Worm (Caenorhabditis elegans) whole organism, L2 larva: ENCODE measurements around the gene srw-85.

Experiments
- C34F6.9 ChIP-seq: fragments of 150-350 bp; optimal IDR thresholded peaks from 2 replicates; lab custom pipeline; 2014; ENCODE audit warnings: missing biosample characterization, missing genetic modification characterization
- F13H6.1 ChIP-seq: sonication (generic microtip); optimal IDR thresholded peaks from 2 replicates; lab custom pipeline; 2016; ENCODE audit warnings: missing genetic modification characterization, missing compliant biosample characterization
- R02D3.7 ChIP-seq: fragments of 150-350 bp; optimal IDR thresholded peaks from 2 replicates; lab custom pipeline; 2014; ENCODE audit warnings: missing biosample characterization, missing genetic modification characterization
- blmp-1 ChIP-seq: sonication (generic microtip); optimal IDR thresholded peaks from 2 replicates; lab custom pipeline; 2017; ENCODE audit warnings: missing genetic modification characterization, mild to moderate bottlenecking, missing compliant biosample characterization, antibody characterized with exemption, moderate library complexity; ENCODE audit not compliant: insufficient read depth
- ceh-16 ChIP-seq: fragments of 150-350 bp; optimal IDR thresholded peaks from 2 replicates; lab custom pipeline; 2014; ENCODE audit warnings: missing biosample characterization, missing genetic modification characterization
- ceh-82 ChIP-seq: fragments of 150-350 bp; optimal IDR thresholded peaks from 2 replicates; lab custom pipeline; 2014; ENCODE audit warnings: missing biosample characterization, missing genetic modification characterization
- crh-2 ChIP-seq: sonication (generic microtip); optimal IDR thresholded peaks from 2 replicates; lab custom pipeline; 2017; ENCODE audit warnings: missing biosample characterization, missing genetic modification characterization
- egl-27 ChIP-seq: sonication (generic microtip); optimal IDR thresholded peaks from 3 replicates; lab custom pipeline; 2017; ENCODE audit warnings: missing biosample characterization, missing genetic modification reagents, missing genetic modification characterization
- elt-1 ChIP-seq: fragments of 150-350 bp; optimal IDR thresholded peaks from 2 replicates; lab custom pipeline; 2014; ENCODE audit warnings: missing biosample characterization, missing genetic modification characterization
- elt-3 ChIP-seq: sonication (generic microtip); optimal IDR thresholded peaks from 2 replicates; lab custom pipeline; 2017; ENCODE audit warnings: missing biosample characterization, missing genetic modification characterization
- fos-1 ChIP-seq: fragments of 150-350 bp; optimal IDR thresholded peaks from 2 replicates; lab custom pipeline; 2014; ENCODE audit warnings: missing biosample characterization, missing genetic modification characterization
- gmeb-1 ChIP-seq: fragments of 150-350 bp; optimal IDR thresholded peaks from 2 replicates; lab custom pipeline; 2014; ENCODE audit warnings: missing biosample characterization, missing genetic modification characterization
- lin-11 ChIP-seq: fragments of 150-350 bp; sonication (generic microtip); optimal IDR thresholded peaks from 2 replicates; lab custom pipeline; 2014; ENCODE audit warnings: missing biosample characterization, missing genetic modification characterization, inconsistent platforms, mixed read lengths
- lin-13 ChIP-seq: fragments of 150-350 bp; optimal IDR thresholded peaks from 2 replicates; lab custom pipeline; 2014; ENCODE audit warnings: missing biosample characterization, missing genetic modification reagents, missing genetic modification characterization
- lin-39 ChIP-seq: fragments of 150-350 bp; optimal IDR thresholded peaks from 2 replicates; lab custom pipeline; 2014; ENCODE audit warnings: missing biosample characterization, missing genetic modification reagents, missing genetic modification characterization
- mbf-1 ChIP-seq: sonication (generic microtip); optimal IDR thresholded peaks from 2 replicates; lab custom pipeline; 2017; ENCODE audit warnings: missing biosample characterization, missing genetic modification characterization
- mdl-1 ChIP-seq, 2 experiments: fragments of 150-350 bp in 1 of 2; sonication (generic microtip) in 1 of 2; optimal IDR thresholded peaks; 2 replicates each; lab custom pipeline; 2017; ENCODE audit warnings: missing biosample characterization in 2 of 2, missing genetic modification characterization in 2 of 2
- nhr-11 ChIP-seq: fragments of 150-350 bp; optimal IDR thresholded peaks from 2 replicates; lab custom pipeline; 2014; ENCODE audit warnings: missing biosample characterization, missing genetic modification characterization
- nhr-12 ChIP-seq: fragments of 150-350 bp; optimal IDR thresholded peaks from 2 replicates; lab custom pipeline; 2014; ENCODE audit warnings: missing biosample characterization, missing genetic modification characterization
- nhr-129 ChIP-seq: fragments of 150-350 bp; optimal IDR thresholded peaks from 2 replicates; lab custom pipeline; 2014; ENCODE audit warnings: missing biosample characterization, missing genetic modification characterization
- nhr-23 ChIP-seq: fragments of 150-350 bp; optimal IDR thresholded peaks from 2 replicates; lab custom pipeline; 2014; ENCODE audit warnings: missing biosample characterization, missing genetic modification reagents, missing genetic modification characterization
- nhr-237 ChIP-seq: fragments of 150-350 bp; optimal IDR thresholded peaks from 2 replicates; lab custom pipeline; 2014; ENCODE audit warnings: missing biosample characterization, missing genetic modification characterization
- nhr-25 ChIP-seq: fragments of 150-350 bp; sonication (generic microtip); optimal IDR thresholded peaks from 3 replicates; lab custom pipeline; 2014; ENCODE audit warnings: missing biosample characterization, missing genetic modification characterization
- nhr-6 ChIP-seq: fragments of 150-350 bp; optimal IDR thresholded peaks from 2 replicates; lab custom pipeline; 2014; ENCODE audit warnings: missing biosample characterization, missing genetic modification characterization
- peb-1 ChIP-seq: fragments of 150-350 bp; optimal IDR thresholded peaks from 2 replicates; lab custom pipeline; 2014; ENCODE audit warnings: missing biosample characterization, missing genetic modification characterization
- sem-4 ChIP-seq: fragments of 150-350 bp; optimal IDR thresholded peaks from 2 replicates; lab custom pipeline; 2014; ENCODE audit warnings: missing biosample characterization, missing genetic modification reagents, missing genetic modification characterization
- skn-1 ChIP-seq: sonication (generic microtip); optimal IDR thresholded peaks from 2 replicates; lab custom pipeline; 2017; ENCODE audit warnings: missing biosample characterization, missing genetic modification characterization
- sma-9 ChIP-seq, 2 experiments: fragments of 150-350 bp in 1 of 2; sonication (generic microtip) in 1 of 2; optimal IDR thresholded peaks; 2 replicates each; lab custom pipeline; 2014 to 2016; ENCODE audit warnings: missing genetic modification characterization in 2 of 2, mild to moderate bottlenecking in 1 of 2, missing biosample characterization in 1 of 2, missing compliant biosample characterization in 1 of 2, missing genetic modification reagents in 1 of 2, moderate library complexity in 1 of 2
- unc-39 ChIP-seq: fragments of 150-350 bp; optimal IDR thresholded peaks from 2 replicates; lab custom pipeline; 2014; ENCODE audit warnings: missing biosample characterization, missing genetic modification characterization
- unc-55 ChIP-seq: fragments of 150-350 bp; sonication (generic microtip); optimal IDR thresholded peaks from 3 replicates; lab custom pipeline; 2014; ENCODE audit warnings: missing biosample characterization, missing genetic modification reagents, missing genetic modification characterization
- zag-1 ChIP-seq: fragments of 150-350 bp; optimal IDR thresholded peaks from 2 replicates; lab custom pipeline; 2014; ENCODE audit warnings: missing biosample characterization, missing genetic modification characterization
- ztf-11 ChIP-seq: sonication (generic microtip); optimal IDR thresholded peaks from 2 replicates; lab custom pipeline; 2017; ENCODE audit warnings: missing biosample characterization, missing genetic modification characterization
- ztf-4 ChIP-seq: fragments of 150-350 bp; optimal IDR thresholded peaks from 2 replicates; lab custom pipeline; 2014; ENCODE audit warnings: missing biosample characterization, missing genetic modification characterization

The srw-85 gene

DNA sequence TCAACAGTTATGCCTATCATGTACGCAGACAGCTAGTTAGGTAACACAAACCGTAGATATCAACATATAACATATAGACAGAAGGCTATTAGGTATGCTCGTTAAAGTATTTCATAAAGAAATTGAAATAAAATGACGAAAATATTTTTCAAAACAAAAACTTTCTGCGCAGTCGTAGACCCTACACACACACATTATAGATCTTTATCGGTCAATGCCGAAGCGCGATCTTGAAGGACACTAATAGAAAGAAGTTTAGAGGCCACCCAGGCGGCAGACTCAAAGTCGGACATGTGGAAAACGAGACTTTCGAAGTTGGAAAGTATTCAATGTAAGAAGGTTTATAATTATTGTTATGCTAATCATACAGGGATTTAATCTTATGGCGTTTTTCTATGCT lies 2.0 kb downstream of the srw-85 start:
- TF ChIP-seq lin-39 (tag; lab: Kevin White, UChicago) = no peak
- no peak for TF ChIP-seq unc-55 (GFP tag; lab: Kevin White, UChicago)
- no peak for TF ChIP-seq ceh-82 (tag; lab: Kevin White, UChicago)
- TF ChIP-seq ceh-16 (tag; lab: Kevin White, UChicago) = peak; percentile 40
- no peak for TF ChIP-seq unc-39 (tag; lab: Kevin White, UChicago)
- TF ChIP-seq ztf-4 = no peak
- no peak for TF ChIP-seq C34F6.9 (tag; lab: Kevin White, UChicago)
- TF ChIP-seq crh-2 = no peak
- TF ChIP-seq elt-3 = no peak
- no peak for TF ChIP-seq mbf-1 (tag; lab: Kevin White, UChicago)
- peak; percentile 28 for TF ChIP-seq nhr-25 (tag; lab: Kevin White, UChicago)
- TF ChIP-seq nhr-237 = no peak
- TF ChIP-seq lin-11 = no peak
- TF ChIP-seq nhr-6 = no peak
- no peak for TF ChIP-seq mdl-1 (tag; optimal IDR thresholded peaks at IDR 0.05; lab: Kevin White, UChicago)
- TF ChIP-seq lin-13 (GFP tag; lab: Kevin White, UChicago) = no peak
- TF ChIP-seq nhr-11 (tag; lab: Kevin White, UChicago) = no peak
- no peak for TF ChIP-seq fos-1
- no peak for TF ChIP-seq skn-1 (tag; lab: Kevin White, UChicago)
- peak; percentile 57 for TF ChIP-seq nhr-23
- no peak for TF ChIP-seq F13H6.1 (tag; lab: Kevin White, UChicago)
- TF ChIP-seq peb-1 (tag; lab: Kevin White, UChicago) = no peak
- TF ChIP-seq elt-1 (tag; lab: Kevin White, UChicago) = peak; percentile 60
- TF ChIP-seq sem-4 (tag; lab: Kevin White, UChicago) = no peak
- no peak for TF ChIP-seq ztf-11 (tag; lab: Kevin White, UChicago)
- peak; percentile 56 for TF ChIP-seq sma-9 (GFP tag; optimal IDR thresholded peaks at IDR 0.05; lab: Kevin White, UChicago)
- no peak for TF ChIP-seq sma-9 (tag; optimal IDR thresholded peaks at IDR 0.05; lab: Kevin White, UChicago)
- no peak for TF ChIP-seq blmp-1 (tag; lab: Kevin White, UChicago)

DNA sequence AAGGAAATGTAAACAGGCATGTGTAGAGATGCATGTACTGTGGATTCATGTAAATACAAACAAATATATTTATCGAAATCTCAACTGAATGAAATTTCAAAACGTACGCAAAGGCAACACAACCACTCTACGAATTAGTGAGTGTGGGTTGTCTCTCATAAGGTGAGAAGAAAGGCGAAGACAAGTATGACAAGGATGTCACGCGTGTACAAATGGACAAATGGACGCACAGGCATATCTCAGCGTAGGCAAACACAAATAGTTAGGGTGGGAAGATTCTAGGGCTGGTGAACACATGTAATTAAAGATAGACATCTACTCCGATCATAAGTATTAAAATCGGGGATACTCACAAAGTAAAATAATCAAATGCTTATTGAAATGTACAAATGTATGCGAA lies 2.8 kb downstream of the srw-85 start:
- no peak for TF ChIP-seq zag-1 (tag; lab: Kevin White, UChicago)
- peak; percentile 23 for TF ChIP-seq nhr-25 (tag; lab: Kevin White, UChicago)

DNA sequence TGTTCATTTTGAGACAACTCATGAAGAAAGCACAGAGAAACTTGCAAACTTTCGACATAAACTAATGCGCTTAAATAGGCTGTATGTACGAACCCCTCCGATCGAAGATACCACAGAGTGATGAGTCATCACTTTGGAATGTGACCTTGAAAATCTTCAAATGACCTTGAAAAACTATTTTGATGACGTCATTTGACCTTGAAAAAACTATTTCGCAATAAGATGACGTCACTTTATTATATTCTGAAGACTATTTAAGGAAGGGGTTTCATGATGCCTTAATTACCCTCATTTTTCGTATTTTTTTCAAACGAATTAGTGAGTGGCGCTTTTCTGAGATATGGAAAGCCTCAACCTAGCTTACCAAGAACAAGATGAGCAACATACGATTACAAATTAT lies 9.8 kb downstream of the srw-85 start, which contains the start of gene C25F9.2:
Gene C25F9.2, plus strand, starts transcription at position 341 of the 400 bp plus-strand sequence.
- peak; percentile 47 for TF ChIP-seq nhr-25 (tag; lab: Kevin White, UChicago)
- no peak for TF ChIP-seq nhr-6
- TF ChIP-seq lin-39 (tag; lab: Kevin White, UChicago) = no peak

DNA sequence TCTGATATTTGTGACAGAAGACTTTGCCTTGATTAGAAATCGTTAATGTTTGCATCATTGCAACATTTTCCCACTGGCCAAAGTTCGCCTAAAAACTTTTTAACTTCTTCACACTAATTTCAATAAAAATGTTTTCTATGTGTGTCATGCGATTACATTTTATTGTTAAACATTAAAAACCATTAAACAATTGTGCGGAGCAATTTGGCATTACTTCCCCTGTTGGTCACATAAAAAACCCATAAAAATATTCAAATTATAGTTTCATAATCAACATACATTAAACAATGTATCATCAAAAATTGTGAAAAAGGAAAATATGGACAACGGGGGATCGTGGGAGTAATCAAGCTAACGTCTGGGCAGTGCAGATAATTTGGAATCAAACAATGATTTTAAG lies 11.6 kb downstream of the srw-85 start:
- peak; percentile 1 for TF ChIP-seq fos-1

DNA sequence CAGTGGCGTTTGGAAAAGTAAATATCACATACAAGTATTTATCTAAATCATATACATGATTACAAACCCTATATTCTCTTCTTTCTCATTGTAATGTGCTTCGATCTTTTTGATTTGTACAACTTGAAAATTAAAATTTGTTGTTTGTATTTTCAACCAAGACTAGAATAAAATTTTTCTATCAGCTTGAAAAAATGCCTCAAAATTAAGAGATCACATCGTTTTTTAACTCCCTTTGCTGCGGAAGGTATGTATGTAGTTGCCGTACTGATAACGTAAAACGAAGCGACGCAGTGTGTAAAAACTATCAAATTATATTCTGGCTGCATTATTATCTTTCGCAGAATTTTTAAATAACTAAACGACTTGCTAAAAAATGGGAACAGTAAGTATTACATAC lies 13.1 kb downstream of the srw-85 start, which contains the start of gene C25F9.15:
Gene C25F9.15, plus strand, starts transcription at position 301 of the 400 bp plus-strand sequence.
- peak; percentile 40 for TF ChIP-seq fos-1
- TF ChIP-seq gmeb-1 (tag; lab: Kevin White, UChicago) = no peak
- no peak for TF ChIP-seq unc-39 (tag; lab: Kevin White, UChicago)
- no peak for TF ChIP-seq lin-13 (GFP tag; lab: Kevin White, UChicago)
- TF ChIP-seq peb-1 (tag; lab: Kevin White, UChicago) = no peak
- TF ChIP-seq nhr-129 (tag; lab: Kevin White, UChicago) = no peak
- TF ChIP-seq nhr-12 (tag; lab: Kevin White, UChicago) = no peak
- no peak for TF ChIP-seq R02D3.7 (tag; lab: Kevin White, UChicago)
- no peak for TF ChIP-seq nhr-6

DNA sequence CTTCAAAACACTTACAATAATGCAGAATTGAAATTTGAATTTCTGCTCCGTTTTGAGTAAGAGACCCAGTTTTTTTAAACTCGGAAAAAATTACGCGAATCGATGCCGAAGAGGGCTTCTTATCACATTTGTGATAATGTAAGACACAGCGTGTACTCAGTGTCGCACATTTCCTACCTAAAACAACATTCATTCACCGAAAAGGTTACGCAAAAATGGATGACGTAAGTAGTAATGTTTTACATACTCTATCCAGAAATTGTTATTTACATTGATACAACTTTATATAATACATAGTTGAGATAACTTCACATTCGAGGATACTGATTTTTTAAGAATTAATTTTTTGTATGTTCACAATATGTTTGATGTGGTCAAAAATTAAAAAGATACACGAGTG lies 14.5 kb downstream of the srw-85 start, which contains the start of the genes C25F9.4 and C25F9.9:
Gene C25F9.4, minus strand, starts transcription at position 101 of the 400 bp plus-strand sequence.
Gene C25F9.9, plus strand, starts transcription at position 137 of the 400 bp plus-strand sequence.
- no peak for TF ChIP-seq egl-27
- TF ChIP-seq fos-1 = peak; percentile 59
